Fruit fly (Drosophila melanogaster): ENCODE measurements around the gene osa.

- TF ChIP-seq EcR (GFP tag; optimal IDR thresholded peaks at IDR 0.05), result peak; percentile 11
- peak; percentile 82 for TF ChIP-seq CG4496 (GFP tag; IDR thresholded peaks at IDR 0.05)
Measured at dm6 chr3R:17679368-17679997, 38.7 kb downstream of the osa start.

All from whole organism, pupa.